Worm (Caenorhabditis elegans) whole organism, L1 larva: Measurements from ENCODE around the gene C56G2.15.

Source experiments
- C04F5.9 ChIP-seq: sonication (generic microtip); optimal IDR thresholded peaks from 2 replicates; lab custom pipeline; 2016; ENCODE audit warnings: missing genetic modification characterization, missing compliant biosample characterization
- Y116A8C.19 ChIP-seq: sonication (generic microtip); optimal IDR thresholded peaks from 2 replicates; lab custom pipeline; 2016; ENCODE audit warnings: missing compliant biosample characterization, missing genetic modification characterization, borderline replicate concordance
- aha-1 ChIP-seq: fragments of 150-350 bp; optimal IDR thresholded peaks from 2 replicates; lab custom pipeline; 2014; ENCODE audit warnings: missing biosample characterization, missing genetic modification characterization
- aly-2 ChIP-seq: fragments of 150-350 bp; optimal IDR thresholded peaks from 2 replicates; lab custom pipeline; 2014; ENCODE audit warnings: missing biosample characterization, missing genetic modification characterization
- blmp-1 ChIP-seq: fragments of 150-350 bp; optimal IDR thresholded peaks from 2 replicates; lab custom pipeline; 2014; ENCODE audit warnings: missing biosample characterization, missing genetic modification characterization
- ceh-63 ChIP-seq: fragments of 200-800 bp; sonication (Bioruptor generic); optimal IDR thresholded peaks from 2 replicates; lab custom pipeline; 2018; ENCODE audit warnings: mild to moderate bottlenecking, missing genetic modification characterization, missing compliant biosample characterization
- ceh-8 ChIP-seq: fragments of 200-800 bp; sonication (Bioruptor generic); optimal IDR thresholded peaks from 2 replicates; lab custom pipeline; 2018; ENCODE audit warnings: mild to moderate bottlenecking, missing genetic modification characterization, moderate library complexity, missing compliant biosample characterization
- dpl-1 ChIP-seq, 3 experiments: fragments of 150-350 bp in 2 of 3; sonication (generic microtip) in 1 of 3; optimal IDR thresholded peaks; 2 replicates each; lab custom pipeline; 2014 to 2017; ENCODE audit warnings: missing biosample characterization in 3 of 3, missing genetic modification characterization in 3 of 3, missing genetic modification reagents in 3 of 3
- dsc-1 ChIP-seq: sonication (generic microtip); optimal IDR thresholded peaks from 2 replicates; lab custom pipeline; 2016; ENCODE audit warnings: mild to moderate bottlenecking, missing genetic modification characterization, missing compliant biosample characterization
- efl-1 ChIP-seq, 4 experiments: fragments of 150-350 bp; optimal IDR thresholded peaks in 3 of 4; peaks in 1 of 4; 1 replicate in 1 of 4; 2 replicates in 3 of 4; lab custom pipeline; 2014; ENCODE audit warnings: missing biosample characterization in 2 of 4, missing genetic modification characterization in 2 of 4, missing genetic modification reagents in 2 of 4
- efl-3 ChIP-seq: fragments of 200-800 bp; sonication (Bioruptor generic); optimal IDR thresholded peaks from 2 replicates; lab custom pipeline; 2018; ENCODE audit warnings: mild to moderate bottlenecking, missing genetic modification characterization, missing compliant biosample characterization
- egl-27 ChIP-seq, 2 experiments: fragments of 150-350 bp in 1 of 2; sonication (generic microtip); optimal IDR thresholded peaks; 3 replicates each; lab custom pipeline; 2017 to 2018; ENCODE audit warnings: missing biosample characterization in 2 of 2, missing genetic modification characterization in 2 of 2, missing genetic modification reagents in 2 of 2
- elt-3 ChIP-seq, 6 experiments: fragments of 150-350 bp in 1 of 6; sonication (generic microtip); optimal IDR thresholded peaks; 2 replicates each; lab custom pipeline; 2017 to 2018; ENCODE audit warnings: missing biosample characterization in 6 of 6, missing genetic modification characterization in 6 of 6, inconsistent platforms in 1 of 6
- fkh-4 ChIP-seq: sonication (generic microtip); optimal IDR thresholded peaks from 2 replicates; lab custom pipeline; 2016; ENCODE audit warnings: missing compliant biosample characterization, missing genetic modification characterization, borderline replicate concordance
- fos-1 ChIP-seq: fragments of 150-350 bp; optimal IDR thresholded peaks from 2 replicates; lab custom pipeline; 2014; ENCODE audit warnings: missing biosample characterization, missing genetic modification characterization
- grh-1 ChIP-seq: fragments of 200-800 bp; sonication (Bioruptor generic); IDR thresholded peaks from 2 replicates; pipeline ENCODE4 v1.3.6; 2022; ENCODE audit warnings: missing genetic modification reagents, missing genetic modification characterization, missing compliant biosample characterization
- hlh-4 ChIP-seq: sonication (generic microtip); optimal IDR thresholded peaks from 2 replicates; lab custom pipeline; 2016; ENCODE audit warnings: mild to moderate bottlenecking, missing genetic modification characterization, missing compliant biosample characterization
- lin-13 ChIP-seq: fragments of 150-350 bp; optimal IDR thresholded peaks from 2 replicates; lab custom pipeline; 2014; ENCODE audit warnings: missing biosample characterization, missing genetic modification reagents, missing genetic modification characterization
- lin-14 ChIP-seq: fragments of 200-800 bp; sonication (Bioruptor generic); optimal IDR thresholded peaks from 2 replicates; lab custom pipeline; 2018; ENCODE audit warnings: mild to moderate bottlenecking, missing genetic modification characterization, moderate library complexity, missing compliant biosample characterization
- lin-35 ChIP-seq, 2 experiments: fragments of 150-350 bp; optimal IDR thresholded peaks; 2 replicates each; lab custom pipeline; 2014; ENCODE audit warnings: missing biosample characterization in 2 of 2, missing genetic modification characterization in 2 of 2, missing genetic modification reagents in 2 of 2
- lin-39 ChIP-seq: fragments of 150-350 bp; optimal IDR thresholded peaks from 2 replicates; lab custom pipeline; 2014; ENCODE audit warnings: missing biosample characterization, missing genetic modification reagents, missing genetic modification characterization
- lir-3 ChIP-seq: sonication (generic microtip); optimal IDR thresholded peaks from 2 replicates; lab custom pipeline; 2016; ENCODE audit warnings: mild to moderate bottlenecking, missing genetic modification characterization, moderate library complexity, missing compliant biosample characterization; ENCODE audit not compliant: poor library complexity
- lsy-2 ChIP-seq, 2 experiments: fragments of 150-350 bp; optimal IDR thresholded peaks; 2 replicates each; lab custom pipeline; 2014; ENCODE audit warnings: missing biosample characterization in 2 of 2, missing genetic modification characterization in 2 of 2
- mab-9 ChIP-seq: fragments of 200-800 bp; sonication (Bioruptor generic); IDR thresholded peaks from 2 replicates; pipeline ENCODE4 v1.3.6; 2022; ENCODE audit warnings: missing genetic modification reagents, missing genetic modification characterization, missing compliant biosample characterization
- mdl-1 ChIP-seq, 2 experiments: fragments of 150-350 bp; optimal IDR thresholded peaks; 2 replicates each; lab custom pipeline; 2014 to 2017; ENCODE audit warnings: missing biosample characterization in 2 of 2, missing genetic modification characterization in 2 of 2, inconsistent platforms in 1 of 2
- nhr-11 ChIP-seq: fragments of 150-350 bp; optimal IDR thresholded peaks from 2 replicates; lab custom pipeline; 2014; ENCODE audit warnings: missing biosample characterization, missing genetic modification characterization
- nhr-19 ChIP-seq: fragments of 200-800 bp; sonication (Bioruptor generic); conservative IDR thresholded peaks from 2 replicates; pipeline ENCODE4 v1.3.6; 2022; ENCODE audit warnings: missing genetic modification characterization, missing compliant biosample characterization
- nhr-20 ChIP-seq: sonication (generic microtip); optimal IDR thresholded peaks from 2 replicates; lab custom pipeline; 2016; ENCODE audit warnings: mild to moderate bottlenecking, missing genetic modification characterization, missing compliant biosample characterization
- nhr-28 ChIP-seq: fragments of 150-350 bp; optimal IDR thresholded peaks from 2 replicates; lab custom pipeline; 2014; ENCODE audit warnings: missing biosample characterization, missing genetic modification characterization
- nhr-47 ChIP-seq: sonication (generic microtip); optimal IDR thresholded peaks from 2 replicates; lab custom pipeline; 2016; ENCODE audit warnings: mild to moderate bottlenecking, missing genetic modification characterization, moderate library complexity, missing compliant biosample characterization
- nhr-71 ChIP-seq: sonication (generic microtip); optimal IDR thresholded peaks from 2 replicates; lab custom pipeline; 2016; ENCODE audit warnings: mild to moderate bottlenecking, missing genetic modification characterization, moderate library complexity, missing compliant biosample characterization
- nhr-76 ChIP-seq: sonication (generic microtip); optimal IDR thresholded peaks from 2 replicates; lab custom pipeline; 2017; ENCODE audit warnings: missing biosample characterization, missing genetic modification characterization
- nhr-85 ChIP-seq: sonication (generic microtip); peaks from one replicate; lab custom pipeline; 2016; ENCODE audit warnings: missing genetic modification characterization, inconsistent platforms, missing compliant biosample characterization
- pag-3 ChIP-seq: sonication (generic microtip); optimal IDR thresholded peaks from 2 replicates; lab custom pipeline; 2017; ENCODE audit warnings: missing genetic modification characterization, mild to moderate bottlenecking, missing compliant biosample characterization, antibody characterized with exemption, borderline replicate concordance; ENCODE audit not compliant: insufficient read depth
- pqm-1 ChIP-seq: sonication (generic microtip); optimal IDR thresholded peaks from 3 replicates; lab custom pipeline; 2017; ENCODE audit warnings: missing biosample characterization, missing genetic modification characterization
- rnt-1 ChIP-seq: sonication (generic microtip); optimal IDR thresholded peaks from 2 replicates; lab custom pipeline; 2016; ENCODE audit warnings: mild to moderate bottlenecking, missing genetic modification characterization, moderate library complexity, missing compliant biosample characterization
- snpc-4 ChIP-seq: fragments of 150-350 bp; optimal IDR thresholded peaks from 2 replicates; lab custom pipeline; 2014; ENCODE audit warnings: missing biosample characterization, missing genetic modification characterization
- snu-23 ChIP-seq: sonication (generic microtip); optimal IDR thresholded peaks from 2 replicates; lab custom pipeline; 2016; ENCODE audit warnings: missing genetic modification characterization, missing compliant biosample characterization
- swsn-7 ChIP-seq: sonication (generic microtip); optimal IDR thresholded peaks from 2 replicates; lab custom pipeline; 2016; ENCODE audit warnings: missing genetic modification characterization, missing compliant biosample characterization
- tbx-2 ChIP-seq: sonication (generic microtip); optimal IDR thresholded peaks from 2 replicates; lab custom pipeline; 2016; ENCODE audit warnings: missing genetic modification characterization, missing compliant biosample characterization
- unc-130 ChIP-seq: fragments of 150-350 bp; optimal IDR thresholded peaks from 2 replicates; lab custom pipeline; 2017; ENCODE audit warnings: missing biosample characterization, missing genetic modification characterization, inconsistent platforms
- unc-62 ChIP-seq: fragments of 150-350 bp; optimal IDR thresholded peaks from 2 replicates; lab custom pipeline; 2014; ENCODE audit warnings: missing biosample characterization, missing genetic modification reagents, missing genetic modification characterization
- unc-86 ChIP-seq: sonication (generic microtip); optimal IDR thresholded peaks from 2 replicates; lab custom pipeline; 2016; ENCODE audit warnings: missing genetic modification characterization, missing compliant biosample characterization
- vab-15 ChIP-seq: sonication (generic microtip); optimal IDR thresholded peaks from 2 replicates; lab custom pipeline; 2017; ENCODE audit warnings: missing genotype, mild to moderate bottlenecking, missing genetic modification characterization, missing compliant biosample characterization
- ztf-11 ChIP-seq, 2 experiments: sonication (generic microtip); optimal IDR thresholded peaks; 2 replicates each; lab custom pipeline; 2016 to 2017; ENCODE audit warnings: missing genetic modification characterization in 2 of 2, missing biosample characterization in 1 of 2, missing compliant biosample characterization in 1 of 2

Gene C56G2.15

ce11 chrIII:6360114-6360513, 7.6 kb downstream of the C56G2.15 start:
- TF ChIP-seq lir-3 (tag; lab: Kevin White, UChicago) (peak; percentile 26), aha-1 (tag; lab: Kevin White, UChicago) (no peak), nhr-85 (tag; lab: Kevin White, UChicago) (peak; percentile 97), lin-35 (GFP tag; optimal IDR thresholded peaks at IDR 0.05; lab: Kevin White, UChicago) (peak; percentile 28 to 58), blmp-1 (peak; percentile 61), nhr-20 (tag; lab: Kevin White, UChicago) (peak; percentile 80), nhr-11 (tag; lab: Kevin White, UChicago) (no peak), mdl-1 (tag; optimal IDR thresholded peaks at IDR 0.05; lab: Kevin White, UChicago) (peak in 1 of 2 experiments; percentile 85), snu-23 (GFP tag; lab: Kevin White, UChicago) (peak; percentile 74), tbx-2 (tag; lab: Kevin White, UChicago) (peak; percentile 42), nhr-19 (GFP tag; lab: Robert Waterston, UW) (peak; percentile 73), hlh-4 (tag; lab: Kevin White, UChicago) (no peak), unc-130 (tag; lab: Kevin White, UChicago) (peak; percentile 65), nhr-47 (peak; percentile 55), rnt-1 (tag; lab: Kevin White, UChicago) (peak; percentile 84), nhr-71 (tag; lab: Kevin White, UChicago) (peak; percentile 92), nhr-76 (tag; lab: Kevin White, UChicago) (no peak), elt-3 (tag; optimal IDR thresholded peaks at IDR 0.05; lab: Kevin White, UChicago) (peak in 1 of 6 experiments; percentile 3), grh-1 (peak; percentile 54; the same call in 1 of the 2 replicates), aly-2 (no peak), vab-15 (no peak), unc-86 (tag; lab: Kevin White, UChicago) (no peak), swsn-7 (tag; lab: Kevin White, UChicago) (peak; percentile 2), egl-27 (tag; optimal IDR thresholded peaks at IDR 0.05; lab: Kevin White, UChicago) (peak in 1 of 2 experiments; percentile 1), mab-9 (no peak), snpc-4 (tag; lab: Kevin White, UChicago) (no peak), lin-39 (peak; percentile 66), dsc-1 (tag; lab: Kevin White, UChicago) (peak; percentile 57), C04F5.9 (tag; lab: Kevin White, UChicago) (no peak), efl-3 (GFP tag; lab: Kevin White, UChicago) (no peak), dpl-1 (GFP tag; optimal IDR thresholded peaks at IDR 0.05; lab: Kevin White, UChicago) (peak in 1 of 3 experiments; percentile 28), lsy-2 (tag; optimal IDR thresholded peaks at IDR 0.05; lab: Kevin White, UChicago) (peak; percentile 53 to 65), lin-13 (GFP tag; lab: Kevin White, UChicago) (peak; percentile 50), efl-1 (optimal IDR thresholded peaks at IDR 0.05; lab: Kevin White, UChicago) (peak; percentile 3 to 28), efl-1 (GFP tag; optimal IDR thresholded peaks at IDR 0.05 in 1 of 2; lab: Kevin White, UChicago) (peak in 1 of 2 experiments; percentile 93), ceh-8 (no peak), ceh-63 (GFP tag; lab: Kevin White, UChicago) (no peak), lin-14 (GFP tag; lab: Kevin White, UChicago) (peak; percentile 91), Y116A8C.19 (tag; lab: Kevin White, UChicago) (no peak)

ce11 chrIII:6359171-6359854, 8.4 kb downstream of the C56G2.15 start:
- TF ChIP-seq nhr-19 (GFP tag; lab: Robert Waterston, UW) (0 out of 2 replicates have a peak, but pooled peaks have one; percentile 5), rnt-1 (tag; lab: Kevin White, UChicago) (peak; percentile 12), mdl-1 (tag; optimal IDR thresholded peaks at IDR 0.05; lab: Kevin White, UChicago) (peak in 1 of 2 experiments; percentile 16), dsc-1 (tag; lab: Kevin White, UChicago) (peak; percentile 53), lin-35 (GFP tag; optimal IDR thresholded peaks at IDR 0.05; lab: Kevin White, UChicago) (peak in 1 of 2 experiments; percentile 5), fkh-4 (tag; lab: Kevin White, UChicago) (peak; percentile 27), efl-1 (optimal IDR thresholded peaks at IDR 0.05; lab: Kevin White, UChicago) (no peak), efl-1 (GFP tag; optimal IDR thresholded peaks at IDR 0.05 in 1 of 2; lab: Kevin White, UChicago) (peak in 1 of 2 experiments; percentile 82), pqm-1 (tag; lab: Kevin White, UChicago) (no peak), aha-1 (tag; lab: Kevin White, UChicago) (no peak), unc-62 (no peak), nhr-28 (tag; lab: Kevin White, UChicago) (no peak), fos-1 (tag; lab: Kevin White, UChicago) (no peak), pag-3 (peak; percentile 27), blmp-1 (peak; percentile 83), nhr-85 (tag; lab: Kevin White, UChicago) (peak; percentile 70), lin-14 (GFP tag; lab: Kevin White, UChicago) (peak; percentile 21), ztf-11 (tag; optimal IDR thresholded peaks at IDR 0.05; lab: Kevin White, UChicago) (no peak)
- TF ChIP-seq, all 84 proteins: peak for 11
